Fruit fly (Drosophila melanogaster) whole organism, embryonic: ENCODE data around the gene mon2.

Experiments
- Ada2b ChIP-seq: fragments of 200-800 bp; sonication (Bioruptor generic); IDR thresholded peaks from 2 replicates; pipeline ENCODE4 v1.3.6; 2022; ENCODE audit warnings: missing biosample characterization, missing genetic modification characterization
- CG10979 ChIP-seq: fragments of 200-800 bp; sonication (Bioruptor generic); optimal IDR thresholded peaks from 2 replicates; lab custom pipeline; 2018; ENCODE audit warnings: missing biosample characterization, mild to moderate bottlenecking, missing genetic modification characterization, moderate library complexity
- CG11695 ChIP-seq: fragments of 200-800 bp; sonication (Bioruptor generic); IDR thresholded peaks from 3 replicates; pipeline ENCODE4 v1.3.6; 2022; ENCODE audit warnings: missing biosample characterization, missing genetic modification characterization
- CG12299 ChIP-seq: fragments of 200-800 bp; sonication (Bioruptor generic); optimal IDR thresholded peaks from 2 replicates; lab custom pipeline; 2018; ENCODE audit warnings: missing biosample characterization, mild to moderate bottlenecking, missing genetic modification characterization
- CG1233 ChIP-seq: fragments of 200-800 bp; sonication (Bioruptor generic); optimal IDR thresholded peaks from 4 replicates; lab custom pipeline; 2018; ENCODE audit warnings: missing biosample characterization, mild to moderate bottlenecking, missing genetic modification characterization
- CG12391 ChIP-seq: fragments of 200-800 bp; sonication (Bioruptor generic); optimal IDR thresholded peaks from 3 replicates; lab custom pipeline; 2018; ENCODE audit warnings: missing biosample characterization, mild to moderate bottlenecking, missing genetic modification characterization, moderate library complexity
- CG15696 ChIP-seq: fragments of 200-800 bp; sonication (Bioruptor generic); optimal IDR thresholded peaks from 2 replicates; lab custom pipeline; 2019; ENCODE audit warnings: missing biosample characterization, mild to moderate bottlenecking, missing genetic modification characterization, moderate library complexity
- CG17802 ChIP-seq: fragments of 200-800 bp; sonication (Bioruptor generic); optimal IDR thresholded peaks from 2 replicates; lab custom pipeline; 2018; ENCODE audit warnings: missing biosample characterization, mild to moderate bottlenecking, missing genetic modification characterization, moderate library complexity
- CG17912 ChIP-seq: fragments of 200-800 bp; sonication (Bioruptor generic); optimal IDR thresholded peaks from 2 replicates; lab custom pipeline; 2018; ENCODE audit warnings: missing biosample characterization, mild to moderate bottlenecking, missing genetic modification characterization
- CG1832 ChIP-seq: fragments of 200-800 bp; sonication (Bioruptor generic); optimal IDR thresholded peaks from 2 replicates; lab custom pipeline; 2017; ENCODE audit warnings: missing biosample characterization, mild to moderate bottlenecking, missing genetic modification characterization, inconsistent platforms
- CG2202 ChIP-seq: fragments of 200-800 bp; sonication (Bioruptor generic); optimal IDR thresholded peaks from 2 replicates; lab custom pipeline; 2018; ENCODE audit warnings: missing biosample characterization, mild to moderate bottlenecking, missing genetic modification characterization
- CG31365 ChIP-seq: fragments of 200-800 bp; sonication (Bioruptor generic); optimal IDR thresholded peaks from 2 replicates; lab custom pipeline; 2018; ENCODE audit warnings: missing biosample characterization, mild to moderate bottlenecking, missing genetic modification characterization
- CG31441 ChIP-seq: fragments of 200-800 bp; sonication (Bioruptor generic); IDR thresholded peaks from 2 replicates; pipeline ENCODE4 v1.3.6; 2022; ENCODE audit warnings: missing biosample characterization, missing genetic modification characterization
- CG3847 ChIP-seq: fragments of 200-800 bp; sonication (Bioruptor generic); IDR thresholded peaks from 2 replicates; pipeline ENCODE4 v1.3.6; 2022; ENCODE audit warnings: missing biosample characterization, missing genetic modification characterization
- CG4328 ChIP-seq: fragments of 200-800 bp; sonication (Bioruptor generic); optimal IDR thresholded peaks from 3 replicates; lab custom pipeline; 2017; ENCODE audit warnings: missing biosample characterization, missing genetic modification reagents, missing genetic modification characterization
- CG7271 ChIP-seq: fragments of 200-800 bp; sonication (Bioruptor generic); optimal IDR thresholded peaks from 2 replicates; lab custom pipeline; 2018; ENCODE audit warnings: missing biosample characterization, mild to moderate bottlenecking, missing genetic modification characterization, moderate library complexity
- CG9727 ChIP-seq: fragments of 200-800 bp; sonication (Bioruptor generic); optimal IDR thresholded peaks from 3 replicates; lab custom pipeline; 2017; ENCODE audit warnings: missing biosample characterization, mild to moderate bottlenecking, missing genetic modification characterization
- CrebB ChIP-seq: fragments of 200-800 bp; sonication (Bioruptor generic); optimal IDR thresholded peaks from 3 replicates; lab custom pipeline; 2018; ENCODE audit warnings: missing biosample characterization, mild to moderate bottlenecking, missing genetic modification characterization
- Dp ChIP-seq: fragments of 200-800 bp; sonication (Bioruptor generic); optimal IDR thresholded peaks from 2 replicates; lab custom pipeline; 2018; ENCODE audit warnings: missing biosample characterization, mild to moderate bottlenecking, missing genetic modification characterization, moderate library complexity
- E2f1 ChIP-seq: fragments of 200-800 bp; sonication (Bioruptor generic); IDR thresholded peaks from 2 replicates; pipeline ENCODE4 v1.3.6; 2022; ENCODE audit warnings: missing biosample characterization, missing genetic modification characterization
- Ets97D ChIP-seq: fragments of 200-800 bp; sonication (Bioruptor generic); optimal IDR thresholded peaks from 3 replicates; lab custom pipeline; 2016; ENCODE audit warnings: missing biosample characterization, missing genetic modification characterization
- Fer2 ChIP-seq: fragments of 200-800 bp; sonication (Bioruptor generic); optimal IDR thresholded peaks from 2 replicates; lab custom pipeline; 2018; ENCODE audit warnings: missing biosample characterization, mild to moderate bottlenecking, missing genetic modification characterization, moderate library complexity
- HmgZ ChIP-seq: fragments of 200-800 bp; sonication (Bioruptor generic); optimal IDR thresholded peaks from 2 replicates; lab custom pipeline; 2018; ENCODE audit warnings: missing biosample characterization, mild to moderate bottlenecking, missing genetic modification characterization
- Kr ChIP-seq: fragments of 200-800 bp; sonication (Bioruptor generic); optimal IDR thresholded peaks from 2 replicates; lab custom pipeline; 2017; ENCODE audit warnings: missing biosample characterization, mild to moderate bottlenecking, missing genetic modification characterization
- MBD-R2 ChIP-seq: fragments of 200-800 bp; sonication (Bioruptor generic); IDR thresholded peaks from 2 replicates; pipeline ENCODE4 v1.3.6; 2022; ENCODE audit warnings: missing biosample characterization, missing genetic modification characterization
- Myb ChIP-seq: fragments of 200-800 bp; sonication (Bioruptor generic); optimal IDR thresholded peaks from 2 replicates; lab custom pipeline; 2016; ENCODE audit warnings: missing biosample characterization, missing genetic modification characterization
- NC2β ChIP-seq: fragments of 200-800 bp; sonication (Bioruptor generic); optimal IDR thresholded peaks from 2 replicates; lab custom pipeline; 2016; ENCODE audit warnings: missing biosample characterization, missing genetic modification characterization
- Sin3A ChIP-seq: fragments of >200 bp; optimal IDR thresholded peaks from 2 replicates; lab custom pipeline; 2018
- Six4 ChIP-seq: fragments of 200-800 bp; sonication (Bioruptor generic); optimal IDR thresholded peaks from 2 replicates; lab custom pipeline; 2016; ENCODE audit warnings: missing biosample characterization, missing genetic modification characterization
- Sry-β ChIP-seq: fragments of 200-800 bp; sonication (Bioruptor generic); optimal IDR thresholded peaks from 2 replicates; lab custom pipeline; 2018; ENCODE audit warnings: missing biosample characterization, mild to moderate bottlenecking, missing genetic modification characterization, moderate library complexity
- Ssrp ChIP-seq: fragments of 200-800 bp; sonication (Bioruptor generic); optimal IDR thresholded peaks from 2 replicates; lab custom pipeline; 2018; ENCODE audit warnings: missing biosample characterization, mild to moderate bottlenecking, missing genetic modification characterization, moderate library complexity
- YL-1 ChIP-seq: fragments of 200-800 bp; sonication (Bioruptor generic); optimal IDR thresholded peaks from 3 replicates; lab custom pipeline; 2017; ENCODE audit warnings: missing biosample characterization, mild to moderate bottlenecking, missing genetic modification characterization
- amos ChIP-seq: fragments of 200-800 bp; sonication (Bioruptor generic); IDR thresholded peaks from 2 replicates; pipeline ENCODE4 v1.3.6; 2022; ENCODE audit warnings: missing biosample characterization, missing genetic modification characterization; ENCODE audit not compliant: partially characterized antibody
- cwo ChIP-seq: fragments of 200-800 bp; sonication (Bioruptor generic); optimal IDR thresholded peaks from 3 replicates; lab custom pipeline; 2017; ENCODE audit warnings: missing biosample characterization, missing genetic modification characterization, mild to moderate bottlenecking, moderate library complexity, missing genetic modification reagents
- dan ChIP-seq: fragments of 200-800 bp; sonication (Bioruptor generic); IDR thresholded peaks from 2 replicates; pipeline ENCODE4 v1.3.6; 2022; ENCODE audit warnings: missing biosample characterization, missing genetic modification characterization
- dmrt11E ChIP-seq: fragments of 200-800 bp; sonication (Bioruptor generic); optimal IDR thresholded peaks from 3 replicates; lab custom pipeline; 2018; ENCODE audit warnings: missing biosample characterization, mild to moderate bottlenecking, missing genetic modification characterization, moderate library complexity
- eyg ChIP-seq: fragments of 200-800 bp; sonication (Bioruptor generic); optimal IDR thresholded peaks from 3 replicates; lab custom pipeline; 2016; ENCODE audit warnings: missing biosample characterization, missing genetic modification characterization
- gfzf ChIP-seq: fragments of 200-800 bp; sonication (Bioruptor generic); optimal IDR thresholded peaks from 2 replicates; lab custom pipeline; 2016; ENCODE audit warnings: missing biosample characterization, mild to moderate bottlenecking, missing genetic modification characterization, moderate library complexity
- gsb-n ChIP-seq: fragments of 200-800 bp; sonication (Bioruptor generic); optimal IDR thresholded peaks from 3 replicates; lab custom pipeline; 2018; ENCODE audit warnings: missing biosample characterization, mild to moderate bottlenecking, missing genetic modification characterization
- kay ChIP-seq: fragments of 200-800 bp; sonication (Bioruptor generic); optimal IDR thresholded peaks from 2 replicates; lab custom pipeline; 2016; ENCODE audit warnings: missing biosample characterization, missing genetic modification characterization
- mld ChIP-seq: fragments of 200-800 bp; sonication (Bioruptor generic); IDR thresholded peaks from 3 replicates; pipeline ENCODE4 v1.3.6; 2022; ENCODE audit warnings: missing biosample characterization, missing genetic modification characterization; ENCODE audit not compliant: partially characterized antibody
- nmo ChIP-seq: fragments of 200-800 bp; sonication (Bioruptor generic); optimal IDR thresholded peaks from 2 replicates; lab custom pipeline; 2018; ENCODE audit warnings: missing biosample characterization, mild to moderate bottlenecking, missing genetic modification characterization, moderate library complexity
- ranshi ChIP-seq: fragments of 200-800 bp; sonication (Bioruptor generic); IDR thresholded peaks from 2 replicates; pipeline ENCODE4 v1.3.6; 2022; ENCODE audit warnings: missing biosample characterization, missing genetic modification characterization
- ssp ChIP-seq: fragments of 200-800 bp; sonication (Bioruptor generic); IDR thresholded peaks from 2 replicates; pipeline ENCODE4 v1.3.6; 2022; ENCODE audit warnings: missing biosample characterization, missing genetic modification characterization
- ttk ChIP-seq: fragments of 200-800 bp; sonication (Bioruptor generic); IDR thresholded peaks from 2 replicates; pipeline ENCODE4 v2.1.2; 2022; ENCODE audit warnings: missing biosample characterization, missing genetic modification characterization
- vvl ChIP-seq: fragments of 200-800 bp; sonication (Bioruptor generic); IDR thresholded peaks from 2 replicates; pipeline ENCODE4 v1.3.6; 2022; ENCODE audit warnings: missing biosample characterization, missing genetic modification characterization
- wek ChIP-seq: fragments of 200-800 bp; sonication (Bioruptor generic); optimal IDR thresholded peaks from 3 replicates; lab custom pipeline; 2018; ENCODE audit warnings: missing biosample characterization, mild to moderate bottlenecking, missing genetic modification characterization, moderate library complexity
- zen ChIP-seq: fragments of 200-800 bp; sonication (Bioruptor generic); optimal IDR thresholded peaks from 3 replicates; lab custom pipeline; 2018; ENCODE audit warnings: missing biosample characterization, mild to moderate bottlenecking, missing genetic modification characterization, moderate library complexity

The mon2 gene

DNA sequence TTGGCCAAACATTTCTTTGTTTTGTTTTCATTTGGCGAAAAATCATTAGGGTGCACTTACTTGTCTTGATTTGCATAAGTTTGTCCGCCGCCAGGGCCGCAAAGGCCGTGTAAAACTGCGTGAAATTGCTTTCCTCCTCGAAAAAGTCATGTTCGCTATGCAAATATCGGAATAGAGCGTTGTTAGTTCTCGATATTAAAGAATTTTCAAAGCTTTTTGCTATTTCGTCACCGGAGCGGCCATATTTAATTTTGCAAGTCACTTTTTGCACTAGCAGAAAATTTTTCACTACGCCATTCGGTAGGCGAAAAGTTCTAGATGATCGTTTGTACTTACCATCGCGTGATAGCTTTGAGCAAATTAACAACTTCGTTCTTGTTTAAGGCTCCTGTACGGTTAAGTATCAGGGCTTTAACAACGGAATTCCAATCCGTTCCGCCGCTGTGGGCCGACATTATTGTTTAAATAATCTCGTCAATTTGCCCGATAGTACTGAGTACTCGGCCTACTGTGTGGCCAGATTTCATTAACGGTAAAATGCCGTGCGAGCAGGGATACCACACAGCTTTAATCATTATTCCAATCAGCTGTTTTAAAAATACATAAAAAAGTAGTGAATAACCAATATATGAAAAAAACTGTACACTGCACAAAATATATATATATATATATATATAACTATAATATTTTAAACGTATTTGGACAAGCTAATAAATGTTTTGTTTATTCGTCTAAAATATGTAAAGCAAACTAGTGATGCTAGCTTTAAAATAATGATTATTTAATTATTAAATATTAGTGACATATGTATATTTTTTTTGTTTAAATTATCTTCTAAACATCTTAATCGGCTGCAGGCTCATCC, 52.5 kb downstream of the mon2 start, which contains the start of gene poe (continued):
- TF ChIP-seq gsb-n (tag; lab: Kevin White, UChicago) (no peak), cwo (GFP tag; lab: Kevin White, UChicago) (peak; percentile 38), Ssrp (tag; lab: Kevin White, UChicago) (no peak), Fer2 (tag; lab: Kevin White, UChicago) (no peak), vvl (GFP tag; lab: Robert Waterston, UW) (peak; percentile 88), CG12299 (tag; lab: Kevin White, UChicago) (peak; percentile 32), CG4328 (GFP tag; lab: Kevin White, UChicago) (no peak), kay (GFP tag; lab: Kevin White, UChicago) (peak; percentile 15), eyg (GFP tag; lab: Kevin White, UChicago) (no peak), dan (no peak), Dp (GFP tag; lab: Kevin White, UChicago) (peak; percentile 20), CG1832 (GFP tag; lab: Kevin White, UChicago) (no peak), ranshi (GFP tag; lab: Robert Waterston, UW) (peak; percentile 28; the same call in 1 of the 2 replicates), Ada2b (peak; percentile 24; the same call in 1 of the 2 replicates), mld (GFP tag; lab: Robert Waterston, UW) (peak; percentile 41; the same call in 1 of the 3 replicates), YL-1 (GFP tag; lab: Kevin White, UChicago) (peak; percentile 69), nmo (GFP tag; lab: Kevin White, UChicago) (peak; percentile 60), CG10979 (tag; lab: Kevin White, UChicago) (peak; percentile 70), CG31441 (GFP tag; lab: Robert Waterston, UW) (no peak), ttk (GFP tag; lab: Robert Waterston, UW) (peak; percentile 61; the same call in 1 of the 2 replicates), MBD-R2 (GFP tag; lab: Robert Waterston, UW) (peak; percentile 74), ssp (GFP tag; lab: Robert Waterston, UW) (peak; percentile 48; the same call in 1 of the 2 replicates), CG17912 (GFP tag; lab: Kevin White, UChicago) (no peak), CG12391 (tag; lab: Kevin White, UChicago) (peak; percentile 81), CG3847 (GFP tag; lab: Robert Waterston, UW) (0 out of 2 replicates have a peak, but pooled peaks have one; percentile 23), CG15696 (tag; lab: Kevin White, UChicago) (peak; percentile 42), gfzf (peak; percentile 81), Six4 (GFP tag; lab: Kevin White, UChicago) (peak; percentile 21), CrebB (tag; lab: Kevin White, UChicago) (peak; percentile 63), E2f1 (GFP tag; lab: Robert Waterston, UW) (peak; percentile 70), amos (GFP tag; lab: Robert Waterston, UW) (peak; percentile 23; the same call in 1 of the 2 replicates), zen (peak; percentile 77), CG17802 (tag; lab: Kevin White, UChicago) (no peak), Ets97D (GFP tag; lab: Kevin White, UChicago) (peak; percentile 20), Sin3A (lab: Kevin White, UChicago) (peak; percentile 19), CG2202 (tag; lab: Kevin White, UChicago) (peak; percentile 4), dmrt11E (tag; lab: Kevin White, UChicago) (peak; percentile 44), CG31365 (tag; lab: Kevin White, UChicago) (no peak), NC2β (peak; percentile 9), HmgZ (tag; lab: Kevin White, UChicago) (peak; percentile 64), CG9727 (peak; percentile 49), Sry-β (peak; percentile 23), CG11695 (GFP tag; lab: Robert Waterston, UW) (peak; percentile 60; the same call in 2 of the 3 replicates), Myb (GFP tag; lab: Kevin White, UChicago) (peak; percentile 15), CG1233 (GFP tag; lab: Kevin White, UChicago) (peak; percentile 19), wek (peak; percentile 88), Kr (no peak), CG7271 (tag; lab: Kevin White, UChicago) (peak; percentile 11)
